Worm (Caenorhabditis elegans) whole organism, mixed stage, embryonic: ENCODE results near the gene ztf-30.

Experiments used
- blmp-1 ChIP-seq: fragments of 150-350 bp; optimal IDR thresholded peaks from 2 replicates; lab custom pipeline; 2014; ENCODE audit warnings: missing biosample characterization, missing genetic modification characterization
- ces-1 ChIP-seq: fragments of 150-350 bp; optimal IDR thresholded peaks from 2 replicates; lab custom pipeline; 2014; ENCODE audit warnings: missing biosample characterization, missing genetic modification reagents, missing genetic modification characterization
- lin-13 ChIP-seq: fragments of 150-350 bp; optimal IDR thresholded peaks from 2 replicates; lab custom pipeline; 2014; ENCODE audit warnings: missing biosample characterization, missing genetic modification characterization
- mep-1 ChIP-seq: fragments of 150-350 bp; optimal IDR thresholded peaks from 2 replicates; lab custom pipeline; 2017; ENCODE audit warnings: missing biosample characterization, missing genetic modification reagents, missing genetic modification characterization, inconsistent platforms
- nhr-28 ChIP-seq: fragments of 150-350 bp; optimal IDR thresholded peaks from 2 replicates; lab custom pipeline; 2014; ENCODE audit warnings: missing biosample characterization, missing genetic modification characterization
- pha-4 ChIP-seq: fragments of 150-350 bp; optimal IDR thresholded peaks from 2 replicates; lab custom pipeline; 2018; ENCODE audit warnings: missing biosample characterization, missing genetic modification reagents, missing genetic modification characterization
- unc-39 ChIP-seq: fragments of 150-350 bp; optimal IDR thresholded peaks from 2 replicates; lab custom pipeline; 2014; ENCODE audit warnings: missing biosample characterization, missing genetic modification characterization
- unc-62 ChIP-seq: fragments of 150-350 bp; optimal IDR thresholded peaks from 2 replicates; lab custom pipeline; 2014; ENCODE audit warnings: missing biosample characterization, missing genetic modification reagents, missing genetic modification characterization
- zip-8 ChIP-seq: fragments of 150-350 bp; optimal IDR thresholded peaks from 2 replicates; lab custom pipeline; 2014; ENCODE audit warnings: missing biosample characterization, missing genetic modification characterization
- ztf-11 ChIP-seq: fragments of 150-350 bp; optimal IDR thresholded peaks from 2 replicates; lab custom pipeline; 2014; ENCODE audit warnings: missing biosample characterization, missing genetic modification characterization

DNA sequence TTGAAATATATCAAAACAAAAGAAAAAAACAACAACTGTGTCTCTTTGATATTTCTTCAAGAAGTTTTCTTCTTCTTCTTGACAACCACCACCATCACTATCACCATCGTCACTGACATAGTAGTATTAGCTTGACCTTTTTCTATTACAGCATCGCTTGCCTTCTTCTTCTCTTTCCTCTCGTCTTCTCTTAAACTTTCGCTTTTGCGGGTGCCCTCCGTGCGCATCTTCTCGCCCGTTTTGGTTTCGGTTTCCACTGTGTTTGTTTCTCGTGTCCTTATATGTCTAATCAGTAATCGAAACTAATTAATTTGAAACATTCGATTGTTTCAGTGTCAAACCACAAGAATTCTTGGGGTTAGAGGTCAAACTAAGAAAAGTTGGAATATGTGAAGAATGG, 18.3 kb downstream of the ztf-30 start:
- no peak for TF ChIP-seq unc-39 (tag; lab: Kevin White, UChicago)
- no peak for TF ChIP-seq ztf-11 (tag; lab: Kevin White, UChicago)
- no peak for TF ChIP-seq mep-1 (tag; lab: Kevin White, UChicago)
- TF ChIP-seq nhr-28 (tag; lab: Kevin White, UChicago), result no peak
- TF ChIP-seq pha-4 (tag; lab: Kevin White, UChicago), result no peak
- no peak for TF ChIP-seq unc-62
- TF ChIP-seq lin-13 (tag; lab: Kevin White, UChicago), result no peak
- no peak for TF ChIP-seq zip-8 (tag; lab: Kevin White, UChicago)
- peak; percentile 70 for TF ChIP-seq blmp-1 (tag; lab: Kevin White, UChicago)
- TF ChIP-seq ces-1 (GFP tag; lab: Kevin White, UChicago), result no peak
